Worm (Caenorhabditis elegans) whole organism, midembryonic: ENCODE data around the gene spin-3.

Experiments
- flt-1 ChIP-seq: fragments of 200-800 bp; sonication (Bioruptor generic); IDR thresholded peaks from 2 replicates; pipeline ENCODE4 v1.3.6; 2022; ENCODE audit warnings: missing genetic modification characterization, missing compliant biosample characterization
- ztf-23 ChIP-seq: fragments of 200-800 bp; sonication (Bioruptor generic); IDR thresholded peaks from 2 replicates; pipeline ENCODE4 v1.3.6; 2022; ENCODE audit warnings: missing genetic modification reagents, missing genetic modification characterization, missing compliant biosample characterization

- TF ChIP-seq ztf-23 = peak; percentile 68
- TF ChIP-seq flt-1 (GFP tag; lab: Robert Waterston, UW) = no peak; the same call in none of the 2 replicates
Observed at ce11 chrX:13143762-13144732, 14.0 kb downstream of the spin-3 start.
